Worm (Caenorhabditis elegans) whole organism, mixed stage, embryonic: Measurements from ENCODE around the gene F27E5.5.
A peak's percentile ranks its signal among the peaks of the same experiment; 100 is the strongest.

Source experiments
- M03D4.4 ChIP-seq: sonication (generic microtip); optimal IDR thresholded peaks from 2 replicates; lab custom pipeline; 2017; ENCODE audit warnings: mild to moderate bottlenecking, missing genetic modification characterization, missing compliant biosample characterization
- bed-3 ChIP-seq: fragments of 200-800 bp; sonication (Bioruptor generic); optimal IDR thresholded peaks from 3 replicates; lab custom pipeline; 2018; ENCODE audit warnings: mild to moderate bottlenecking, missing genetic modification characterization, moderate library complexity, missing compliant biosample characterization
- blmp-1 ChIP-seq: fragments of 150-350 bp; optimal IDR thresholded peaks from 2 replicates; lab custom pipeline; 2014; ENCODE audit warnings: missing biosample characterization, missing genetic modification characterization
- ceh-39 ChIP-seq: fragments of 150-350 bp; optimal IDR thresholded peaks from 2 replicates; lab custom pipeline; 2014; ENCODE audit warnings: missing biosample characterization, missing genetic modification characterization
- ceh-43 ChIP-seq: fragments of 200-800 bp; sonication (Bioruptor generic); optimal IDR thresholded peaks from 2 replicates; lab custom pipeline; 2018; ENCODE audit warnings: mild to moderate bottlenecking, missing genetic modification characterization, moderate library complexity, missing compliant biosample characterization
- ceh-83 ChIP-seq: fragments of 200-800 bp; sonication (Bioruptor generic); optimal IDR thresholded peaks from 2 replicates; lab custom pipeline; 2018; ENCODE audit warnings: mild to moderate bottlenecking, missing genetic modification characterization, missing compliant biosample characterization
- ces-1 ChIP-seq: fragments of 150-350 bp; optimal IDR thresholded peaks from 2 replicates; lab custom pipeline; 2014; ENCODE audit warnings: missing biosample characterization, missing genetic modification reagents, missing genetic modification characterization
- cnd-1 ChIP-seq: fragments of 200-800 bp; sonication (Bioruptor generic); optimal IDR thresholded peaks from 2 replicates; lab custom pipeline; 2018; ENCODE audit warnings: mild to moderate bottlenecking, missing genetic modification characterization, missing compliant biosample characterization
- drap-1 ChIP-seq: fragments of 200-800 bp; sonication (Bioruptor generic); optimal IDR thresholded peaks from 3 replicates; lab custom pipeline; 2018; ENCODE audit warnings: mild to moderate bottlenecking, missing genetic modification characterization, missing compliant biosample characterization
- elt-1 ChIP-seq: sonication (generic microtip); optimal IDR thresholded peaks from 2 replicates; lab custom pipeline; 2017; ENCODE audit warnings: missing genetic modification characterization, mild to moderate bottlenecking, missing compliant biosample characterization, antibody characterized with exemption, moderate library complexity, borderline replicate concordance; ENCODE audit not compliant: insufficient read depth
- elt-3 ChIP-seq: fragments of 150-350 bp; optimal IDR thresholded peaks from 2 replicates; lab custom pipeline; 2014; ENCODE audit warnings: missing biosample characterization, missing genetic modification characterization
- flh-1 ChIP-seq: fragments of 200-800 bp; sonication (Bioruptor generic); optimal IDR thresholded peaks from 2 replicates; lab custom pipeline; 2018; ENCODE audit warnings: mild to moderate bottlenecking, missing genetic modification characterization, moderate library complexity, missing compliant biosample characterization
- hlh-1 ChIP-seq: fragments of 150-350 bp; optimal IDR thresholded peaks from 2 replicates; lab custom pipeline; 2014; ENCODE audit warnings: missing biosample characterization, missing genetic modification reagents, missing genetic modification characterization
- lin-13 ChIP-seq: fragments of 150-350 bp; optimal IDR thresholded peaks from 2 replicates; lab custom pipeline; 2014; ENCODE audit warnings: missing biosample characterization, missing genetic modification characterization
- lsy-2 ChIP-seq: fragments of 150-350 bp; optimal IDR thresholded peaks from 2 replicates; lab custom pipeline; 2014; ENCODE audit warnings: missing biosample characterization, missing genetic modification characterization
- mab-5 ChIP-seq: fragments of 150-350 bp; optimal IDR thresholded peaks from 2 replicates; lab custom pipeline; 2014; ENCODE audit warnings: missing biosample characterization, missing genetic modification characterization
- mep-1 ChIP-seq: fragments of 150-350 bp; optimal IDR thresholded peaks from 2 replicates; lab custom pipeline; 2017; ENCODE audit warnings: missing biosample characterization, missing genetic modification reagents, missing genetic modification characterization, inconsistent platforms
- mls-2 ChIP-seq: sonication (generic microtip); optimal IDR thresholded peaks from 2 replicates; lab custom pipeline; 2016; ENCODE audit warnings: mild to moderate bottlenecking, missing genetic modification characterization, moderate library complexity, missing compliant biosample characterization
- nhr-2 ChIP-seq: fragments of 150-350 bp; optimal IDR thresholded peaks from 2 replicates; lab custom pipeline; 2014; ENCODE audit warnings: missing biosample characterization, missing genetic modification characterization
- nhr-237 ChIP-seq: fragments of 150-350 bp; optimal IDR thresholded peaks from 2 replicates; lab custom pipeline; 2014; ENCODE audit warnings: missing biosample characterization, missing genetic modification characterization
- nhr-28 ChIP-seq: fragments of 150-350 bp; optimal IDR thresholded peaks from 2 replicates; lab custom pipeline; 2014; ENCODE audit warnings: missing biosample characterization, missing genetic modification characterization
- pha-4 ChIP-seq: fragments of 150-350 bp; optimal IDR thresholded peaks from 2 replicates; lab custom pipeline; 2018; ENCODE audit warnings: missing biosample characterization, missing genetic modification reagents, missing genetic modification characterization
- sem-2 ChIP-seq: fragments of 200-800 bp; sonication (Bioruptor generic); optimal IDR thresholded peaks from 2 replicates; lab custom pipeline; 2018; ENCODE audit warnings: mild to moderate bottlenecking, missing genetic modification characterization, missing compliant biosample characterization
- snpc-4 ChIP-seq: fragments of 150-350 bp; optimal IDR thresholded peaks from 2 replicates; lab custom pipeline; 2014; ENCODE audit warnings: missing biosample characterization, missing genetic modification characterization
- tbx-8 ChIP-seq: fragments of 200-800 bp; sonication (Bioruptor generic); optimal IDR thresholded peaks from 2 replicates; lab custom pipeline; 2018; ENCODE audit warnings: mild to moderate bottlenecking, missing genetic modification characterization, moderate library complexity, missing compliant biosample characterization
- unc-120 ChIP-seq: sonication (generic microtip); optimal IDR thresholded peaks from 2 replicates; lab custom pipeline; 2017; ENCODE audit warnings: missing genetic modification characterization, missing compliant biosample characterization; ENCODE audit not compliant: poor library complexity, severe bottlenecking
- unc-39 ChIP-seq: fragments of 150-350 bp; optimal IDR thresholded peaks from 2 replicates; lab custom pipeline; 2014; ENCODE audit warnings: missing biosample characterization, missing genetic modification characterization
- unc-62 ChIP-seq: fragments of 150-350 bp; optimal IDR thresholded peaks from 2 replicates; lab custom pipeline; 2014; ENCODE audit warnings: missing biosample characterization, missing genetic modification reagents, missing genetic modification characterization
- zip-8 ChIP-seq: fragments of 150-350 bp; optimal IDR thresholded peaks from 2 replicates; lab custom pipeline; 2014; ENCODE audit warnings: missing biosample characterization, missing genetic modification characterization
- ztf-11 ChIP-seq: fragments of 150-350 bp; optimal IDR thresholded peaks from 2 replicates; lab custom pipeline; 2014; ENCODE audit warnings: missing biosample characterization, missing genetic modification characterization

The F27E5.5 gene

ce11 chrII:10136771-10137170 lies 5.1 kb upstream of the F27E5.5 start:
- TF ChIP-seq pha-4 (tag; lab: Kevin White, UChicago), result peak; percentile 69
- no peak for TF ChIP-seq cnd-1 (tag; lab: Kevin White, UChicago)
- peak; percentile 11 for TF ChIP-seq nhr-237
- TF ChIP-seq bed-3 (GFP tag; lab: Kevin White, UChicago), result no peak
- TF ChIP-seq mep-1, result no peak

ce11 chrII:10134285-10134995 lies 2.8 kb upstream of the F27E5.5 start, which contains the start of gene F27E5.9:
F27E5.9 (plus strand) TSS chrII:10134945.
- no peak for TF ChIP-seq hlh-1 (tag; lab: Kevin White, UChicago)
- TF ChIP-seq mls-2 (tag; lab: Kevin White, UChicago), result no peak
- no peak for TF ChIP-seq ztf-11 (tag; lab: Kevin White, UChicago)
- no peak for TF ChIP-seq nhr-28 (tag; lab: Kevin White, UChicago)
- no peak for TF ChIP-seq nhr-2 (tag; lab: Kevin White, UChicago)
- no peak for TF ChIP-seq unc-120
- TF ChIP-seq snpc-4 (tag; lab: Kevin White, UChicago), result no peak

ce11 chrII:10132818-10133217 lies 1.2 kb upstream of the F27E5.5 start:
- no peak for TF ChIP-seq ztf-11 (tag; lab: Kevin White, UChicago)
- TF ChIP-seq blmp-1 (tag; lab: Kevin White, UChicago), result no peak
- TF ChIP-seq flh-1 (GFP tag; lab: Kevin White, UChicago), result no peak
- TF ChIP-seq elt-1 (tag; lab: Kevin White, UChicago), result no peak
- TF ChIP-seq elt-3 (tag; lab: Kevin White, UChicago), result no peak
- no peak for TF ChIP-seq lsy-2 (tag; lab: Kevin White, UChicago)
- no peak for TF ChIP-seq zip-8 (tag; lab: Kevin White, UChicago)
- TF ChIP-seq unc-120, result no peak
- TF ChIP-seq ces-1 (GFP tag; lab: Kevin White, UChicago), result no peak
- TF ChIP-seq lin-13 (tag; lab: Kevin White, UChicago), result no peak
- TF ChIP-seq ceh-43 (GFP tag; lab: Kevin White, UChicago), result no peak
- TF ChIP-seq unc-62, result no peak
- no peak for TF ChIP-seq drap-1 (GFP tag; lab: Kevin White, UChicago)
- TF ChIP-seq nhr-28 (tag; lab: Kevin White, UChicago), result no peak
- no peak for TF ChIP-seq unc-39
- no peak for TF ChIP-seq mls-2 (tag; lab: Kevin White, UChicago)
- TF ChIP-seq nhr-237, result no peak
- no peak for TF ChIP-seq snpc-4 (tag; lab: Kevin White, UChicago)
- TF ChIP-seq bed-3 (GFP tag; lab: Kevin White, UChicago), result no peak
- TF ChIP-seq ceh-39 (tag; lab: Kevin White, UChicago), result no peak

DNA sequence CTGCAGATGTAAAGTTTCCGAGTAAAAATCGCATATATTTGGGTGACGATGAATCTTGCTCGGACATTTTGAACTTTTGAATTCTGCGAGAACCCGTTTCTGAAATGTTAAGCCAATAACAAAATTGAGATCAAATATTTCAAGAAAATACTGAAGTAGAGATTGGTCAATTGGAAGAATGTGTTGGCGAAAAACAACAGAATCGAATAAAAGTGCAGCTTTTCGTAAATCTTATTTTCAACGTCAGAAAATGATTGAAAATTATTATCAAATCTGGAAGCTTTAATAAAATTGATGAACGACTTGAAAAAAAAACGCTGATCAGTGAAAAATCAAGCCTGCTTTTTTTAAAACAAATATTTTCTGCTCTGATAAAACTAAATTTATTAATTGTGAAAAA lies 4.3 kb downstream of the F27E5.5 start, which contains the start of gene F27E5.8:
TSS of gene F27E5.8 (minus strand) at position 101 of the 400 bp plus-strand sequence.
- TF ChIP-seq ceh-39 (tag; lab: Kevin White, UChicago) (no peak), drap-1 (GFP tag; lab: Kevin White, UChicago) (no peak), ztf-11 (tag; lab: Kevin White, UChicago) (no peak), nhr-28 (tag; lab: Kevin White, UChicago) (no peak)

ce11 chrII:10122465-10122864 lies 9.2 kb downstream of the F27E5.5 start, which contains the start of gene F27E5.7:
F27E5.7 (plus strand) TSS chrII:10122765.
- no peak for TF ChIP-seq tbx-8 (GFP tag; lab: Kevin White, UChicago)
- TF ChIP-seq mls-2 (tag; lab: Kevin White, UChicago), result no peak
- TF ChIP-seq zip-8 (tag; lab: Kevin White, UChicago), result no peak
- TF ChIP-seq ces-1 (GFP tag; lab: Kevin White, UChicago), result no peak
- no peak for TF ChIP-seq hlh-1 (tag; lab: Kevin White, UChicago)
- TF ChIP-seq nhr-2 (tag; lab: Kevin White, UChicago), result no peak
- TF ChIP-seq elt-1 (tag; lab: Kevin White, UChicago), result no peak
- TF ChIP-seq cnd-1 (tag; lab: Kevin White, UChicago), result no peak
- no peak for TF ChIP-seq sem-2
- no peak for TF ChIP-seq drap-1 (GFP tag; lab: Kevin White, UChicago)
- TF ChIP-seq ceh-83 (GFP tag; lab: Kevin White, UChicago), result no peak
- TF ChIP-seq unc-120, result no peak
- no peak for TF ChIP-seq mep-1
- TF ChIP-seq mab-5 (tag; lab: Kevin White, UChicago), result no peak
- no peak for TF ChIP-seq M03D4.4 (tag; lab: Kevin White, UChicago)
- TF ChIP-seq lin-13 (tag; lab: Kevin White, UChicago), result no peak
- no peak for TF ChIP-seq snpc-4 (tag; lab: Kevin White, UChicago)
- TF ChIP-seq ceh-39 (tag; lab: Kevin White, UChicago), result no peak
- no peak for TF ChIP-seq ceh-43 (GFP tag; lab: Kevin White, UChicago)
- no peak for TF ChIP-seq flh-1 (GFP tag; lab: Kevin White, UChicago)
